Worm (Caenorhabditis elegans) whole organism, L1 larva: Measurements from ENCODE around the gene cdt-2.

Experiments
- C04F5.9 ChIP-seq: sonication (generic microtip); optimal IDR thresholded peaks from 2 replicates; lab custom pipeline; 2016; ENCODE audit warnings: missing genetic modification characterization, missing compliant biosample characterization
- aha-1 ChIP-seq: fragments of 150-350 bp; optimal IDR thresholded peaks from 2 replicates; lab custom pipeline; 2014; ENCODE audit warnings: missing biosample characterization, missing genetic modification characterization
- alr-1 ChIP-seq: fragments of 200-800 bp; sonication (Bioruptor generic); optimal IDR thresholded peaks from 2 replicates; lab custom pipeline; 2018; ENCODE audit warnings: borderline replicate concordance, mild to moderate bottlenecking, missing genetic modification characterization, missing compliant biosample characterization
- ama-1 ChIP-seq: fragments of 150-350 bp; optimal IDR thresholded peaks from 2 replicates; lab custom pipeline; 2014
- blmp-1 ChIP-seq: fragments of 150-350 bp; optimal IDR thresholded peaks from 2 replicates; lab custom pipeline; 2014; ENCODE audit warnings: missing biosample characterization, missing genetic modification characterization
- ceh-63 ChIP-seq: fragments of 200-800 bp; sonication (Bioruptor generic); optimal IDR thresholded peaks from 2 replicates; lab custom pipeline; 2018; ENCODE audit warnings: mild to moderate bottlenecking, missing genetic modification characterization, missing compliant biosample characterization
- ceh-8 ChIP-seq: fragments of 200-800 bp; sonication (Bioruptor generic); optimal IDR thresholded peaks from 2 replicates; lab custom pipeline; 2018; ENCODE audit warnings: mild to moderate bottlenecking, missing genetic modification characterization, moderate library complexity, missing compliant biosample characterization
- ceh-82 ChIP-seq, 3 experiments: fragments of 150-350 bp in 1 of 3; sonication (generic microtip) in 2 of 3; optimal IDR thresholded peaks; 2 replicates each; lab custom pipeline; 2014 to 2017; ENCODE audit warnings: missing biosample characterization in 3 of 3, missing genetic modification characterization in 3 of 3
- ceh-90 ChIP-seq: sonication (generic microtip); optimal IDR thresholded peaks from 2 replicates; lab custom pipeline; 2016; ENCODE audit warnings: missing genetic modification characterization, missing compliant biosample characterization
- dsc-1 ChIP-seq: sonication (generic microtip); optimal IDR thresholded peaks from 2 replicates; lab custom pipeline; 2016; ENCODE audit warnings: mild to moderate bottlenecking, missing genetic modification characterization, missing compliant biosample characterization
- efl-1 ChIP-seq, 4 experiments: fragments of 150-350 bp; optimal IDR thresholded peaks in 3 of 4; peaks in 1 of 4; 1 replicate in 1 of 4; 2 replicates in 3 of 4; lab custom pipeline; 2014; ENCODE audit warnings: missing biosample characterization in 2 of 4, missing genetic modification characterization in 2 of 4, missing genetic modification reagents in 2 of 4
- egl-13 ChIP-seq: sonication (generic microtip); optimal IDR thresholded peaks from 2 replicates; lab custom pipeline; 2016; ENCODE audit warnings: missing genotype, missing genetic modification reagents, missing genetic modification characterization, missing compliant biosample characterization
- egl-27 ChIP-seq, 2 experiments: fragments of 150-350 bp in 1 of 2; sonication (generic microtip); optimal IDR thresholded peaks; 3 replicates each; lab custom pipeline; 2017 to 2018; ENCODE audit warnings: missing biosample characterization in 2 of 2, missing genetic modification characterization in 2 of 2, missing genetic modification reagents in 2 of 2
- ets-5 ChIP-seq: fragments of 200-800 bp; sonication (Bioruptor generic); IDR thresholded peaks from 2 replicates; pipeline ENCODE4 v1.3.6; 2022; ENCODE audit warnings: missing genetic modification characterization, missing compliant biosample characterization
- fkh-10 ChIP-seq: sonication (generic microtip); optimal IDR thresholded peaks from 2 replicates; lab custom pipeline; 2017; ENCODE audit warnings: missing biosample characterization, missing genetic modification reagents, missing genetic modification characterization
- fkh-4 ChIP-seq: sonication (generic microtip); optimal IDR thresholded peaks from 2 replicates; lab custom pipeline; 2016; ENCODE audit warnings: missing compliant biosample characterization, missing genetic modification characterization, borderline replicate concordance
- fkh-8 ChIP-seq: sonication (generic microtip); optimal IDR thresholded peaks from 2 replicates; lab custom pipeline; 2016; ENCODE audit warnings: mild to moderate bottlenecking, missing genetic modification characterization, missing compliant biosample characterization
- hlh-4 ChIP-seq: sonication (generic microtip); optimal IDR thresholded peaks from 2 replicates; lab custom pipeline; 2016; ENCODE audit warnings: mild to moderate bottlenecking, missing genetic modification characterization, missing compliant biosample characterization
- irx-1 ChIP-seq: sonication (generic microtip); optimal IDR thresholded peaks from 2 replicates; lab custom pipeline; 2016; ENCODE audit warnings: missing genetic modification characterization, missing compliant biosample characterization
- jun-1 ChIP-seq: fragments of 150-350 bp; optimal IDR thresholded peaks from 2 replicates; lab custom pipeline; 2014; ENCODE audit warnings: missing biosample characterization, missing genetic modification reagents, missing genetic modification characterization
- lin-13 ChIP-seq: fragments of 150-350 bp; optimal IDR thresholded peaks from 2 replicates; lab custom pipeline; 2014; ENCODE audit warnings: missing biosample characterization, missing genetic modification reagents, missing genetic modification characterization
- lin-14 ChIP-seq: fragments of 200-800 bp; sonication (Bioruptor generic); optimal IDR thresholded peaks from 2 replicates; lab custom pipeline; 2018; ENCODE audit warnings: mild to moderate bottlenecking, missing genetic modification characterization, moderate library complexity, missing compliant biosample characterization
- lin-35 ChIP-seq, 2 experiments: fragments of 150-350 bp; optimal IDR thresholded peaks; 2 replicates each; lab custom pipeline; 2014; ENCODE audit warnings: missing biosample characterization in 2 of 2, missing genetic modification characterization in 2 of 2, missing genetic modification reagents in 2 of 2
- lin-39 ChIP-seq: fragments of 150-350 bp; optimal IDR thresholded peaks from 2 replicates; lab custom pipeline; 2014; ENCODE audit warnings: missing biosample characterization, missing genetic modification reagents, missing genetic modification characterization
- lir-3 ChIP-seq: sonication (generic microtip); optimal IDR thresholded peaks from 2 replicates; lab custom pipeline; 2016; ENCODE audit warnings: mild to moderate bottlenecking, missing genetic modification characterization, moderate library complexity, missing compliant biosample characterization; ENCODE audit not compliant: poor library complexity
- mep-1 ChIP-seq: fragments of 150-350 bp; optimal IDR thresholded peaks from 2 replicates; lab custom pipeline; 2014; ENCODE audit warnings: missing biosample characterization, missing genetic modification characterization
- nhr-11 ChIP-seq: fragments of 150-350 bp; optimal IDR thresholded peaks from 2 replicates; lab custom pipeline; 2014; ENCODE audit warnings: missing biosample characterization, missing genetic modification characterization
- nhr-28 ChIP-seq: fragments of 150-350 bp; optimal IDR thresholded peaks from 2 replicates; lab custom pipeline; 2014; ENCODE audit warnings: missing biosample characterization, missing genetic modification characterization
- nhr-47 ChIP-seq: sonication (generic microtip); optimal IDR thresholded peaks from 2 replicates; lab custom pipeline; 2016; ENCODE audit warnings: mild to moderate bottlenecking, missing genetic modification characterization, moderate library complexity, missing compliant biosample characterization
- nhr-77 ChIP-seq: fragments of 150-350 bp; optimal IDR thresholded peaks from 2 replicates; lab custom pipeline; 2014; ENCODE audit warnings: missing biosample characterization, missing genetic modification characterization
- rnt-1 ChIP-seq: sonication (generic microtip); optimal IDR thresholded peaks from 2 replicates; lab custom pipeline; 2016; ENCODE audit warnings: mild to moderate bottlenecking, missing genetic modification characterization, moderate library complexity, missing compliant biosample characterization
- skn-1 ChIP-seq: fragments of 150-350 bp; optimal IDR thresholded peaks from 2 replicates; lab custom pipeline; 2014; ENCODE audit warnings: missing biosample characterization, missing genetic modification characterization
- snpc-4 ChIP-seq: fragments of 150-350 bp; optimal IDR thresholded peaks from 2 replicates; lab custom pipeline; 2014; ENCODE audit warnings: missing biosample characterization, missing genetic modification characterization
- sup-37 ChIP-seq: fragments of 200-800 bp; sonication (Bioruptor generic); optimal IDR thresholded peaks from 2 replicates; lab custom pipeline; 2018; ENCODE audit warnings: mild to moderate bottlenecking, missing genetic modification characterization, missing compliant biosample characterization
- swsn-7 ChIP-seq: sonication (generic microtip); optimal IDR thresholded peaks from 2 replicates; lab custom pipeline; 2016; ENCODE audit warnings: missing genetic modification characterization, missing compliant biosample characterization
- tbx-2 ChIP-seq: sonication (generic microtip); optimal IDR thresholded peaks from 2 replicates; lab custom pipeline; 2016; ENCODE audit warnings: missing genetic modification characterization, missing compliant biosample characterization
- unc-130 ChIP-seq: fragments of 150-350 bp; optimal IDR thresholded peaks from 2 replicates; lab custom pipeline; 2017; ENCODE audit warnings: missing biosample characterization, missing genetic modification characterization, inconsistent platforms
- xbp-1 ChIP-seq: sonication (generic microtip); optimal IDR thresholded peaks from 2 replicates; lab custom pipeline; 2016; ENCODE audit warnings: missing genetic modification characterization, missing compliant biosample characterization
- zag-1 ChIP-seq: fragments of 150-350 bp; optimal IDR thresholded peaks from 2 replicates; lab custom pipeline; 2014; ENCODE audit warnings: missing biosample characterization, missing genetic modification characterization
- zip-4 ChIP-seq: fragments of 200-800 bp; sonication (Bioruptor generic); optimal IDR thresholded peaks from 2 replicates; lab custom pipeline; 2018; ENCODE audit warnings: mild to moderate bottlenecking, missing genetic modification characterization, moderate library complexity, missing compliant biosample characterization

The cdt-2 gene

DNA sequence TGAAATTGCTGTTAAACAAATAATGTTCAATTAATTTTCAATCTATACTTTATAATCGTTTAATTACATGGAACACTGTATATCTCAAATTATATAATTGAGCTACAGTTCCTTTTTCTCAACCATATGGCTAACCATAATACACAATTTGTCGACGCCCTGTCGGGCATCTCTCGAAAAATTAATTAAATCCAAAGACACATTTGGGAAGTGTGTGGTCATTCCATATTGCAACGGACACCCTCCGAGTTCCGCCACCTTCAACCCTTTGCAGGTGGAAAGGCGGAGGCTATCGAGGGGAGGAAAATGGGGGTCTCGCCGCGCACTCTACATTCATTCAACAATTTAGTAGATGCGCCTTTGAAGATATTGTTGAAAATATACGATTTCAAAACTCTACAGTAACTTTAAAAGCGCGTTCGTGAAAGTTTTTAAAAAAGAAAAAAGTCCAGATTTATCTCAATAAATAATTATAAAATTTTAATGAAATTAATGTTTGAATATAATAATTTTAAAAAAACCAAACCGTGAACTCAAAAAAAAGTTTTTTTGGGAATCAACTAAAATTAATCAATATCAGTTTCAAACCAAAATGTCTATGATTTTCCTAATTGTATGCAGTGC is 38.1 kb upstream of the cdt-2 start, which contains the start of gene F14H8.8 (continued):
- TF ChIP-seq ceh-8 (GFP tag; lab: Kevin White, UChicago) (no peak), nhr-47 (peak; percentile 55), lin-35 (GFP tag; optimal IDR thresholded peaks at IDR 0.05; lab: Kevin White, UChicago) (peak in 1 of 2 experiments; percentile 7), aha-1 (tag; lab: Kevin White, UChicago) (no peak), blmp-1 (no peak), ceh-82 (tag; optimal IDR thresholded peaks at IDR 0.05; lab: Kevin White, UChicago) (no peak), ceh-63 (no peak), snpc-4 (tag; lab: Kevin White, UChicago) (peak; percentile 97), fkh-8 (tag; lab: Kevin White, UChicago) (no peak), C04F5.9 (tag; lab: Kevin White, UChicago) (no peak), unc-130 (no peak), ceh-90 (no peak), lin-13 (GFP tag; lab: Kevin White, UChicago) (no peak), nhr-77 (tag; lab: Kevin White, UChicago) (no peak), lir-3 (tag; lab: Kevin White, UChicago) (no peak), mep-1 (tag; lab: Kevin White, UChicago) (no peak), lin-39 (no peak), swsn-7 (tag; lab: Kevin White, UChicago) (peak; percentile 43), ama-1 (no peak), rnt-1 (tag; lab: Kevin White, UChicago) (peak; percentile 22), nhr-28 (tag; lab: Kevin White, UChicago) (no peak), tbx-2 (tag; lab: Kevin White, UChicago) (no peak), egl-13 (tag; lab: Kevin White, UChicago) (no peak), fkh-10 (no peak), dsc-1 (tag; lab: Kevin White, UChicago) (no peak), egl-27 (tag; optimal IDR thresholded peaks at IDR 0.05; lab: Kevin White, UChicago) (no peak), sup-37 (GFP tag; lab: Kevin White, UChicago) (no peak), irx-1 (tag; lab: Kevin White, UChicago) (no peak), zag-1 (tag; lab: Kevin White, UChicago) (no peak), alr-1 (tag; lab: Kevin White, UChicago) (no peak), ets-5 (GFP tag; lab: Robert Waterston, UW) (no peak), fkh-4 (tag; lab: Kevin White, UChicago) (no peak)

DNA sequence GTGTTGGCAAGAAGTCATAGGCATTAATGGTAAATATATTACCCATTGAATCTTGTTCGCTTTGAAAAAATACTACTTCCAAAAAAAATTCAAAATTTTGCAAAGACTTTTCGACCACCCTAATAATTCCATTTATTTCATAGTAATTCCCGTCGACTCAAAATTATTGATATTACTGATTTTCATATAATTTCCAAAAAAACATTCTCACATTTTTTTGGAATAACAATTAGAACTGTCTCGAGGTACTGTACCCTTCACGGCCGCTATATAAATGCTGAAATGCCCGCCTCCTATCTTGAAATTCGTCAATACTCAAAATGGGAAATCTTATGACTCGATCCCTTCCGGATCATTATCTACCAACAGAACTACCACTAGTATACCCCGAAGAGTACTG is 32.6 kb upstream of the cdt-2 start, which contains the start of gene F14H8.4:
F14H8.4 (plus strand) TSS at position 301 of the 400 bp plus-strand sequence.
- peak; percentile 58 for TF ChIP-seq ceh-8 (GFP tag; lab: Kevin White, UChicago)
- no peak for TF ChIP-seq jun-1
- TF ChIP-seq nhr-11 (tag; lab: Kevin White, UChicago): no peak

- TF ChIP-seq hlh-4 (no peak), fkh-4 (tag; lab: Kevin White, UChicago) (no peak), skn-1 (tag; lab: Kevin White, UChicago) (no peak)
Observed at ce11 chrV:15020732-15021131, 29.8 kb upstream of the cdt-2 start, which contains the start of gene F14H8.5. Gene F14H8.5 (plus strand): TSS chrV:15021032.

- TF ChIP-seq lin-14 (GFP tag; lab: Kevin White, UChicago) (no peak), swsn-7 (tag; lab: Kevin White, UChicago) (no peak), zip-4 (GFP tag; lab: Kevin White, UChicago) (no peak), xbp-1 (tag; lab: Kevin White, UChicago) (no peak), ceh-8 (GFP tag; lab: Kevin White, UChicago) (peak; percentile 1), efl-1 (optimal IDR thresholded peaks at IDR 0.05; lab: Kevin White, UChicago) (no peak), efl-1 (GFP tag; optimal IDR thresholded peaks at IDR 0.05 in 1 of 2; lab: Kevin White, UChicago) (peak in 1 of 2 experiments; percentile 59)
Observed at ce11 chrV:15020229-15020628, 29.3 kb upstream of the cdt-2 start, which contains the start of gene F14H8.2. Gene F14H8.2 (minus strand): TSS chrV:15020329.
